Worm (Caenorhabditis elegans): ENCODE results near the gene mcm-6.

- TF ChIP-seq unc-120 (tag; optimal IDR thresholded peaks at IDR 0.05; ENCODE audit: poor library complexity, severe bottlenecking) (no peak), elt-3 (tag; optimal IDR thresholded peaks at IDR 0.05) (no peak), pha-4 (tag; optimal IDR thresholded peaks at IDR 0.05) (no peak), sptf-1 (tag; optimal IDR thresholded peaks at IDR 0.05) (no peak), nhr-28 (tag; optimal IDR thresholded peaks at IDR 0.05) (no peak), mep-1 (tag; optimal IDR thresholded peaks at IDR 0.05) (no peak), unc-62 (GFP tag; optimal IDR thresholded peaks at IDR 0.05) (no peak), nhr-237 (tag; optimal IDR thresholded peaks at IDR 0.05) (no peak), snpc-4 (tag; optimal IDR thresholded peaks at IDR 0.05) (no peak), ztf-11 (tag; optimal IDR thresholded peaks at IDR 0.05) (no peak), nhr-76 (tag; optimal IDR thresholded peaks at IDR 0.05) (no peak), ham-2 (GFP tag; optimal IDR thresholded peaks at IDR 0.05) (no peak), lsy-2 (tag; optimal IDR thresholded peaks at IDR 0.05) (no peak)
Observed at ce11 chrIII:9764718-9765117, 29.4 kb upstream of the mcm-6 start.
